Worm (Caenorhabditis elegans): ENCODE measurements around the gene lgc-41.

The lgc-41 gene

ce11 chrX:10435492-10435939, 18.5 kb upstream of the lgc-41 start (continued):
- peak; percentile 76 for TF ChIP-seq ceh-20 (GFP tag; IDR thresholded peaks at IDR 0.05)
- peak; percentile 41 for TF ChIP-seq ceh-28 (tag; optimal IDR thresholded peaks at IDR 0.05)
- peak in 1 of 2 experiments; percentile 62 for TF ChIP-seq hif-1 (tag; optimal IDR thresholded peaks at IDR 0.05)
- peak; percentile 52 to 59 for TF ChIP-seq lsy-2 (tag; optimal IDR thresholded peaks at IDR 0.05)
- TF ChIP-seq ceh-82 (tag; optimal IDR thresholded peaks at IDR 0.05): no peak
- peak; percentile 71 for TF ChIP-seq mxl-3 (GFP tag; optimal IDR thresholded peaks at IDR 0.05)
- TF ChIP-seq skn-1 (tag; optimal IDR thresholded peaks at IDR 0.05): no peak
- no peak for TF ChIP-seq ces-1 (GFP tag; optimal IDR thresholded peaks at IDR 0.05)
- TF ChIP-seq mep-1 (tag; optimal IDR thresholded peaks at IDR 0.05): peak; percentile 84
- peak; percentile 26 for TF ChIP-seq dve-1 (tag; optimal IDR thresholded peaks at IDR 0.05; ENCODE audit: insufficient read depth)
- TF ChIP-seq dmd-6 (GFP tag; IDR thresholded peaks at IDR 0.05): peak; percentile 24; the same call in 1 of the 2 replicates
- peak; percentile 79 for TF ChIP-seq rbr-2 (tag; optimal IDR thresholded peaks at IDR 0.05)
- TF ChIP-seq mdl-1 (tag; optimal IDR thresholded peaks at IDR 0.05): peak in 1 of 2 experiments; percentile 66
- TF ChIP-seq Y105C5A.15 (GFP tag; IDR thresholded peaks at IDR 0.05): no peak
- TF ChIP-seq fkh-10 (GFP tag; optimal IDR thresholded peaks at IDR 0.05): peak; percentile 98
- TF ChIP-seq hlh-11 (tag; optimal IDR thresholded peaks at IDR 0.05): peak; percentile 74
- peak; percentile 70 for TF ChIP-seq lir-3 (tag; optimal IDR thresholded peaks at IDR 0.05)
- TF ChIP-seq zfp-2 (tag; optimal IDR thresholded peaks at IDR 0.05): peak; percentile 5
- peak in 1 of 2 experiments; percentile 87 for TF ChIP-seq unc-62 (GFP tag; optimal IDR thresholded peaks at IDR 0.05 in 1 of 2)
- no peak for TF ChIP-seq unc-62 (tag; optimal IDR thresholded peaks at IDR 0.05)
- TF ChIP-seq tra-1 (GFP tag; IDR thresholded peaks at IDR 0.05): 0 out of 2 replicates have a peak, but pooled peaks have one; percentile 21
- TF ChIP-seq F49E8.2 (tag; optimal IDR thresholded peaks at IDR 0.05; ENCODE audit: borderline replicate concordance): no peak
- peak; percentile 89 for TF ChIP-seq nhr-11 (tag; optimal IDR thresholded peaks at IDR 0.05)
- peak; percentile 29 for TF ChIP-seq zag-1 (tag; optimal IDR thresholded peaks at IDR 0.05)
- TF ChIP-seq spr-1 (tag; optimal IDR thresholded peaks at IDR 0.05): no peak
- TF ChIP-seq daf-16 (GFP tag; optimal IDR thresholded peaks at IDR 0.05): peak in 1 of 2 experiments; percentile 19
- TF ChIP-seq daf-16 (tag; optimal IDR thresholded peaks at IDR 0.05): no peak
- no peak for TF ChIP-seq lim-7 (GFP tag; IDR thresholded peaks at IDR 0.05)
- peak; percentile 26 for TF ChIP-seq nhr-48 (tag; optimal IDR thresholded peaks at IDR 0.05)

ce11 chrX:10437421-10437820, 16.6 kb upstream of the lgc-41 start:
- no peak for TF ChIP-seq set-16 (GFP tag; IDR thresholded peaks at IDR 0.05)
- TF ChIP-seq ZK337.2 (GFP tag; IDR thresholded peaks at IDR 0.05): no peak
- TF ChIP-seq pha-4 (GFP tag; IDR thresholded peaks at IDR 0.05): no peak
- no peak for TF ChIP-seq pha-4 (tag; optimal IDR thresholded peaks at IDR 0.05)
- no peak for TF ChIP-seq dmd-6 (GFP tag; IDR thresholded peaks at IDR 0.05)
- no peak for TF ChIP-seq lin-29 (GFP tag; IDR thresholded peaks at IDR 0.05)
- no peak for TF ChIP-seq mes-2 (tag; optimal IDR thresholded peaks at IDR 0.05; ENCODE audit: poor library complexity, severe bottlenecking)
- TF ChIP-seq tag-97 (GFP tag; IDR thresholded peaks at IDR 0.05): no peak
- no peak for TF ChIP-seq dve-1 (tag; optimal IDR thresholded peaks at IDR 0.05; ENCODE audit: insufficient read depth)
- TF ChIP-seq nhr-11 (tag; optimal IDR thresholded peaks at IDR 0.05): no peak

DNA sequence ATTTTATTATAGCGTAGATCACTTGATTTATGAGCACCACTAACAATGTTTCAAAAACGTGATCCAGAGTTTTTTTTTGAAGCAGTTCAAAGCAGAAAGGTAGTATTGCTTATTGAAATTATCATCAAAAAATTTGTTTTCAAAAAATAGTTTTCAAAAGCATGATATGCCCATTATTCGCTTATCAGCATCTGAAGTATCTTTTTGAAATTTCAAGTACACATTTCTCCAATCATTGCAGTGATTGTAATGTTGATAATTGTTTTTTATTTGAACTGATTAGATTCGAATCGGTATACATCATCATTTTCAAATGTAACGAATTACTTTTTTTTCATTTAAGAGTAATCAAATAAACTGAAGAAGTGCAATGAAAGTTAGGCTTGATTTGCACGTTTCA, 13.3 kb upstream of the lgc-41 start:
- TF ChIP-seq ceh-82 (tag; optimal IDR thresholded peaks at IDR 0.05) (no peak), aha-1 (tag) (peak; percentile 40), pha-4 (GFP tag; IDR thresholded peaks at IDR 0.05) (no peak), pha-4 (tag; optimal IDR thresholded peaks at IDR 0.05) (no peak), unc-62 (GFP tag; optimal IDR thresholded peaks at IDR 0.05 in 1 of 2) (peak in 1 of 2 experiments; percentile 32), unc-62 (tag; optimal IDR thresholded peaks at IDR 0.05) (no peak), dve-1 (tag; optimal IDR thresholded peaks at IDR 0.05; ENCODE audit: insufficient read depth) (peak; percentile 41), pqm-1 (tag; optimal IDR thresholded peaks at IDR 0.05) (peak; percentile 52)
